Worm (Caenorhabditis elegans): ENCODE results near the gene snrp-40.1.
A peak's percentile ranks its signal among the peaks of the same experiment; 100 is the strongest.

Gene snrp-40.1

DNA sequence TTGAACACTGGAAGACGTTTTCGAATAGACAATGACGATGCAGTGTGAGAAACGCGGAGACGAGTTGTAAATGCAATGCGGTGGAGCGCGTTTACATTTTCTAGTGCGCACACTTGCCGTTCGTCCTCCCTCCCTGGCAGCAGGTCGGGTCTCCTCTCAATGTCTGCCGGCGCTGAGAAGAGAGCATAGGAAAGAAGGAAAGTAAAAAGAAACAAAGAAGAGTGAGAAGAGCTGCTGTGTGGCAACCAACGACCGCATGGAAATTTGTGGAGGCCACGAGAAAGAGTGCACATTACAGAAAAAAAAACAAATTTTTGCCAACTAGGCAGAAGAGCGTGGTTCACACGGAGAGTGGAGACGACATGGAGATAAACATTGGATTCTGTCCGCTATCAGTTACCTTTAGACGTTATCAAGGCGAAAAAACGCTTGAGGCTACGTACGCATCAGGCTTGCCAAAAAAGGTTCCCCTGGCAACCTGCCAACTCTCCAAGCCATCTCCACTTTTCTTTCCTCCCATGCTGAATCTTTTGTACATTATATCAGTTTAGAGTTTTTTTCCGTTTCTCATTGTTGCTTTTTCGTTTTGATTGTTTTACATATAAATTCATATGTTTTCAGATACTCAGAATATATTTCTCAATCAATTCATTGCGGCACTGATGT is at the start of gene snrp-40.1, which contains the start of gene F08G12.3 (continued):
- TF ChIP-seq unc-98 (GFP tag; IDR thresholded peaks at IDR 0.05) (no peak), skn-1 (tag; optimal IDR thresholded peaks at IDR 0.05) (peak; percentile 83), lin-15B (tag; optimal IDR thresholded peaks at IDR 0.05) (peak; percentile 52), nhr-19 (GFP tag; conservative IDR thresholded peaks at IDR 0.05) (peak; percentile 74), nhr-20 (tag; optimal IDR thresholded peaks at IDR 0.05) (peak; percentile 90), alr-1 (tag; optimal IDR thresholded peaks at IDR 0.05; ENCODE audit: borderline replicate concordance) (no peak), unc-86 (tag; optimal IDR thresholded peaks at IDR 0.05) (peak; percentile 63), dpl-1 (GFP tag; optimal IDR thresholded peaks at IDR 0.05) (peak; percentile 26 to 58 (median 43))

DNA sequence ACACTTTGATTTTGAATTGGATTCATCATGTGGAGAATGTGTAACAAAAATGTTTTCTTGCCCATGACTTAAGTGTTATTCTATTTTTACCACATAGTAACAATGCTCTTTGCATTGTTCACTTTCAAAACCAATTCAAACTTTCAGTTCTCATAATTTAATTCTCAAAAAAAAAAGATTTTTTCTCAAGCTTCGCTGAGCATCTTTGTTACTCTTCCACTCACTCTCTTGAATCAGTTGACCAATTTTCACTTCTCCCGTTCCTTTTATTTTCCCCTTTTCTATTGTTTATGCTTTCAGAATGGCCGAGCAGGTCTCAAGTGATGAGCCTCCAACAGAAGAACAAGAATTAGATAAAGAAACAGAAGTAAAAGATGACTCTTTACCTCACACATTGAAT is 46.6 kb upstream of the snrp-40.1 start, which contains the start of gene oct-2:
oct-2 (plus strand) TSS at position 301 of the 400 bp plus-strand sequence.
- TF ChIP-seq zag-1 (tag; optimal IDR thresholded peaks at IDR 0.05) (no peak), hlh-4 (tag; optimal IDR thresholded peaks at IDR 0.05) (no peak), mab-9 (GFP tag; IDR thresholded peaks at IDR 0.05) (no peak), elt-3 (tag; optimal IDR thresholded peaks at IDR 0.05) (no peak), fkh-8 (tag; optimal IDR thresholded peaks at IDR 0.05) (no peak), zip-4 (GFP tag; optimal IDR thresholded peaks at IDR 0.05) (no peak)

DNA sequence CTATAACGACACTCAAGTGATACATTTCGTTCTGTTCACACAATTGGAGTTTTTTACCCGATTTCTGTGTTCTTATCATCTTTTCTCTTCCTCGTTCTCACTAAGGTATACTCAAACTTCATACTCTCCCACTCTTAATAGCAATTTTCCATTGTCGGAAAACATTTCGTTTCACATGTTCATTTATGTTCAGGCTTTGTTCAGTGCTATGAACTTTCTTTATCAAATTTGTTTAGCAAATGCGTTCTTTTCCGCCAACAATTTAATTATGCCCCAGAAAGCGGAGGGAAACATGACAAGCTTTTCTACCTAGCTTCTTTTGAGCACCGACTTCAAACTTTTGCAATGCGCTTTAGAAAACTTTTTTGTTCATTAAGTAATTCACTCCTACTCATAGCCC is 45.9 kb upstream of the snrp-40.1 start:
- TF ChIP-seq zip-4 (GFP tag; optimal IDR thresholded peaks at IDR 0.05), result no peak
- TF ChIP-seq dpl-1 (GFP tag; optimal IDR thresholded peaks at IDR 0.05), result no peak
- no peak for TF ChIP-seq nhr-84 (tag; optimal IDR thresholded peaks at IDR 0.05)
- TF ChIP-seq lin-14 (GFP tag; optimal IDR thresholded peaks at IDR 0.05), result no peak
- no peak for TF ChIP-seq fos-1 (tag; optimal IDR thresholded peaks at IDR 0.05)
- TF ChIP-seq ceh-88 (GFP tag; IDR thresholded peaks at IDR 0.05), result no peak
- TF ChIP-seq blmp-1 (tag; optimal IDR thresholded peaks at IDR 0.05), result no peak
- TF ChIP-seq C16A3.4 (tag; optimal IDR thresholded peaks at IDR 0.05), result no peak
- TF ChIP-seq ceh-8 (GFP tag; optimal IDR thresholded peaks at IDR 0.05), result no peak
- TF ChIP-seq nhr-28 (tag; optimal IDR thresholded peaks at IDR 0.05), result no peak

DNA sequence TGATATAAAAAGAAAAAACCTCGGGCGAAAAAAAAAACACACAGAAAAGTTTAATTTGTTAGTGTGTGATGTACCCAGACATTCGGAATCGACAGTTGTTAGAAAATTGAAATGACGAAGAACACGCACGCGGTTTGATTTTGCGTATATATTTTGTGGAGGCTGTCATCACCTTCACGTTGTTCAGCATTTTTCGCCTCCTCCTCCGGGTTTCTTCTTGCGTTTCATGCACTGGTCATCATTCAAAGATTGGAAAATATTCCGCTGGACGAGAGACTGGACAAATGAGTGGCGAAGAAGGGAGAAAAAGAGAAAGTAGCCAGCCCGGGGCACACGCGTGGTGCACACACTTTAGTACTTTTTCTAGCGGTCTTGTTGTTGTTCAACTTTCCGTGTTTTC is 45.3 kb upstream of the snrp-40.1 start:
- TF ChIP-seq mdl-1 (tag; optimal IDR thresholded peaks at IDR 0.05), result peak in 1 of 2 experiments; percentile 3
- peak; percentile 43 for TF ChIP-seq nhr-71 (tag; optimal IDR thresholded peaks at IDR 0.05)
- TF ChIP-seq lin-14 (GFP tag; optimal IDR thresholded peaks at IDR 0.05), result peak; percentile 69
- no peak for TF ChIP-seq ces-1 (GFP tag; optimal IDR thresholded peaks at IDR 0.05)
- TF ChIP-seq unc-130 (tag; optimal IDR thresholded peaks at IDR 0.05), result peak; percentile 45
- no peak for TF ChIP-seq xbp-1 (tag; optimal IDR thresholded peaks at IDR 0.05)
- no peak for TF ChIP-seq skn-1 (tag; optimal IDR thresholded peaks at IDR 0.05)
- TF ChIP-seq sptf-1 (tag; optimal IDR thresholded peaks at IDR 0.05), result no peak
- no peak for TF ChIP-seq jun-1 (tag; optimal IDR thresholded peaks at IDR 0.05)
- no peak for TF ChIP-seq fkh-8 (tag; optimal IDR thresholded peaks at IDR 0.05)
- TF ChIP-seq blmp-1 (tag; optimal IDR thresholded peaks at IDR 0.05), result peak; percentile 19
- no peak for TF ChIP-seq lin-13 (GFP tag; optimal IDR thresholded peaks at IDR 0.05)
- TF ChIP-seq nhr-28 (tag; optimal IDR thresholded peaks at IDR 0.05), result no peak
- peak; percentile 9 for TF ChIP-seq snu-23 (GFP tag; optimal IDR thresholded peaks at IDR 0.05)
- TF ChIP-seq rnt-1 (tag; optimal IDR thresholded peaks at IDR 0.05), result peak; percentile 47

DNA sequence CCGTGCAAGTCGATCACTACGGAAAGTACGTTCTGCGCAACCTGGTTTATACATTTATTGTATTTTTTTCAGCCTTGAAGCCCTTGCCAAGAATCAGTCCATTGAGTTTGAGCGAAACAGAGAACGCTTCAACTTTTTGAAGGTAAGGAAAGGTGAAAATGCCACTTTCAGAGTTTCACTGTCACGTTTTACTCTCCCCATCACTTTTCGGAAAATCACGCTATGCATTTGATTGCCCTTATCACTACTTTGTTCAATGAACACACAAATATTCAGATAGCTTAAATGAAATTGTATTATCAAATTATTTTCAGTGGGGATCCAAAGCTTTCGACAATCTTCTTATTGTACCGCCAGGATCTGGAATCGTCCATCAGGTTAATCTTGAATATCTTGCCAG is 40.9 kb upstream of the snrp-40.1 start:
- TF ChIP-seq ztf-4 (tag; optimal IDR thresholded peaks at IDR 0.05) (no peak), snu-23 (GFP tag; optimal IDR thresholded peaks at IDR 0.05) (no peak), unc-130 (tag; optimal IDR thresholded peaks at IDR 0.05) (no peak), lin-35 (GFP tag; optimal IDR thresholded peaks at IDR 0.05) (peak in 1 of 2 experiments; percentile 56), efl-1 (optimal IDR thresholded peaks at IDR 0.05) (no peak), efl-1 (GFP tag; optimal IDR thresholded peaks at IDR 0.05 in 1 of 2) (peak in 1 of 2 experiments; percentile 73), elt-2 (tag; optimal IDR thresholded peaks at IDR 0.05) (peak; percentile 33), xbp-1 (tag; optimal IDR thresholded peaks at IDR 0.05) (no peak), vab-15 (tag; optimal IDR thresholded peaks at IDR 0.05) (no peak), hpl-2 (GFP tag; optimal IDR thresholded peaks at IDR 0.05) (no peak), ceh-63 (GFP tag; optimal IDR thresholded peaks at IDR 0.05) (no peak)

Measured in whole organism, L1 larva.